Worm (Caenorhabditis elegans) whole organism, mixed stage, embryonic: ENCODE measurements around the gene mboa-6.

Experiments
- ceh-39 ChIP-seq: fragments of 150-350 bp; optimal IDR thresholded peaks from 2 replicates; lab custom pipeline; 2014; ENCODE audit warnings: missing biosample characterization, missing genetic modification characterization
- nhr-237 ChIP-seq: fragments of 150-350 bp; optimal IDR thresholded peaks from 2 replicates; lab custom pipeline; 2014; ENCODE audit warnings: missing biosample characterization, missing genetic modification characterization
- pha-4 ChIP-seq: fragments of 150-350 bp; optimal IDR thresholded peaks from 2 replicates; lab custom pipeline; 2018; ENCODE audit warnings: missing biosample characterization, missing genetic modification reagents, missing genetic modification characterization
- snpc-4 ChIP-seq: fragments of 150-350 bp; optimal IDR thresholded peaks from 2 replicates; lab custom pipeline; 2014; ENCODE audit warnings: missing biosample characterization, missing genetic modification characterization
- unc-62 ChIP-seq: fragments of 150-350 bp; optimal IDR thresholded peaks from 2 replicates; lab custom pipeline; 2014; ENCODE audit warnings: missing biosample characterization, missing genetic modification reagents, missing genetic modification characterization

- TF ChIP-seq snpc-4 (tag; lab: Kevin White, UChicago) (no peak), unc-62 (GFP tag; lab: Kevin White, UChicago) (no peak), pha-4 (tag; lab: Kevin White, UChicago) (no peak), nhr-237 (tag; lab: Kevin White, UChicago) (no peak), ceh-39 (tag; lab: Kevin White, UChicago) (no peak)
Observed at ce11 chrIII:1970433-1970832, 8.7 kb upstream of the mboa-6 start, which contains the start of gene R155.5.
